Worm (Caenorhabditis elegans) whole organism, early embryonic: ENCODE measurements around the gene Y66A7A.4.

Experiments
- B0310.2 ChIP-seq: sonication (generic microtip); optimal IDR thresholded peaks from 2 replicates; lab custom pipeline; 2016; ENCODE audit warnings: mild to moderate bottlenecking, missing genetic modification characterization, missing compliant biosample characterization
- F13C5.2 ChIP-seq: sonication (generic microtip); optimal IDR thresholded peaks from 2 replicates; lab custom pipeline; 2017; ENCODE audit warnings: mild to moderate bottlenecking, missing genetic modification characterization, inconsistent platforms, missing compliant biosample characterization
- aly-1 ChIP-seq: sonication (generic microtip); optimal IDR thresholded peaks from 2 replicates; lab custom pipeline; 2016; ENCODE audit warnings: missing genetic modification characterization, missing compliant biosample characterization
- ama-1 ChIP-seq: fragments of 150-350 bp; optimal IDR thresholded peaks from 2 replicates; lab custom pipeline; 2014
- ceh-13 ChIP-seq: fragments of 200-800 bp; sonication (Bioruptor generic); optimal IDR thresholded peaks from 2 replicates; lab custom pipeline; 2018; ENCODE audit warnings: mild to moderate bottlenecking, missing genetic modification characterization, missing compliant biosample characterization
- ceh-36 ChIP-seq: sonication (generic microtip); optimal IDR thresholded peaks from 2 replicates; lab custom pipeline; 2016; ENCODE audit warnings: missing genetic modification characterization, inconsistent platforms, missing compliant biosample characterization
- flt-1 ChIP-seq: fragments of 200-800 bp; sonication (Bioruptor generic); IDR thresholded peaks from 2 replicates; pipeline ENCODE4 v1.3.6; 2022; ENCODE audit warnings: missing genetic modification characterization, missing compliant biosample characterization
- hmbx-1 ChIP-seq: sonication (generic microtip); optimal IDR thresholded peaks from 2 replicates; lab custom pipeline; 2016; ENCODE audit warnings: mild to moderate bottlenecking, missing genetic modification characterization, missing compliant biosample characterization
- hmg-4 ChIP-seq: fragments of 200-800 bp; sonication (Bioruptor generic); optimal IDR thresholded peaks from 2 replicates; lab custom pipeline; 2018; ENCODE audit warnings: mild to moderate bottlenecking, missing genetic modification characterization, missing compliant biosample characterization
- hnd-1 ChIP-seq: sonication (generic microtip); optimal IDR thresholded peaks from 2 replicates; lab custom pipeline; 2016; ENCODE audit warnings: missing genetic modification characterization, missing compliant biosample characterization
- scrt-1 ChIP-seq: fragments of 200-800 bp; sonication (Bioruptor generic); IDR thresholded peaks from 2 replicates; pipeline ENCODE4 v1.3.6; 2022; ENCODE audit warnings: missing genetic modification characterization, missing compliant biosample characterization
- sea-1 ChIP-seq: fragments of 200-800 bp; sonication (Bioruptor generic); conservative IDR thresholded peaks from 2 replicates; pipeline ENCODE4 v1.3.6; 2022; ENCODE audit warnings: missing genetic modification characterization, missing compliant biosample characterization
- tbx-11 ChIP-seq: fragments of 200-800 bp; sonication (Bioruptor generic); IDR thresholded peaks from 2 replicates; pipeline ENCODE4 v1.3.6; 2022; ENCODE audit warnings: missing genetic modification characterization, missing compliant biosample characterization
- tbx-37 ChIP-seq: fragments of 200-800 bp; sonication (Bioruptor generic); conservative IDR thresholded peaks from 2 replicates; pipeline ENCODE4 v1.3.6; 2022; ENCODE audit warnings: missing genetic modification reagents, missing genetic modification characterization, missing compliant biosample characterization
- tra-4 ChIP-seq: sonication (generic microtip); optimal IDR thresholded peaks from 2 replicates; lab custom pipeline; 2017; ENCODE audit warnings: missing genetic modification characterization, missing compliant biosample characterization

The Y66A7A.4 gene

ce11 chrIII:11657185-11657817 is 44.9 kb downstream of the Y66A7A.4 start, which contains the start of gene crh-1:
crh-1 (plus strand) TSS chrIII:11657767.
- TF ChIP-seq flt-1 (GFP tag; lab: Robert Waterston, UW) (no peak), B0310.2 (no peak), F13C5.2 (no peak), ama-1 (no peak), tbx-37 (no peak), tra-4 (tag; lab: Kevin White, UChicago) (no peak), ceh-13 (GFP tag; lab: Kevin White, UChicago) (no peak), tbx-11 (GFP tag; lab: Robert Waterston, UW) (no peak), ceh-36 (tag; lab: Kevin White, UChicago) (no peak), hmg-4 (GFP tag; lab: Kevin White, UChicago) (no peak)

DNA sequence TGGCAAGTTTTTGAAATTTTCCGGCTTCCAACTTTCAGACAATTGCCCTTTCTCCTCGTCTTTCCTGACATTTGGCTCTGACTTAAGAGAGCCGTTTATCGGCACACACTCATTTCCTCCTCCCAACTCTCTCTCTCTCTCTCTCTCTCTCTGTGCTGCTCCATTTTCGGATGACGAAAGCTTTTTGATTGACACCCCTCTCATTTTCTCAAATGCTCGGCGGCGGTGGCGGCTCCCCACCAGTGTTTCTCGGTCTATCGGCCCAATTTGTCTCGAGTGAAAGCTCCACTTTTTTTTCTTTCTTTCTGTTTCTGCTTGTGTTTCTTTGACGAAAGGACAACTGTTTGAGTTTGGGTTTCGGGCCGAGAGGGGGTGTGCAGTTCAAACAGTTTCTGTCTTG is 47.4 kb downstream of the Y66A7A.4 start:
- no peak for TF ChIP-seq hmg-4 (GFP tag; lab: Kevin White, UChicago)
- TF ChIP-seq B0310.2 = no peak
- TF ChIP-seq ceh-13 (GFP tag; lab: Kevin White, UChicago) = no peak
- no peak for TF ChIP-seq tra-4 (tag; lab: Kevin White, UChicago)
- TF ChIP-seq ama-1 = no peak
- TF ChIP-seq hnd-1 = no peak
- TF ChIP-seq hmbx-1 (tag; lab: Kevin White, UChicago) = no peak
- TF ChIP-seq aly-1 (tag; lab: Kevin White, UChicago) = no peak
- no peak for TF ChIP-seq flt-1 (GFP tag; lab: Robert Waterston, UW)
- TF ChIP-seq sea-1 (GFP tag; lab: Robert Waterston, UW) = no peak

DNA sequence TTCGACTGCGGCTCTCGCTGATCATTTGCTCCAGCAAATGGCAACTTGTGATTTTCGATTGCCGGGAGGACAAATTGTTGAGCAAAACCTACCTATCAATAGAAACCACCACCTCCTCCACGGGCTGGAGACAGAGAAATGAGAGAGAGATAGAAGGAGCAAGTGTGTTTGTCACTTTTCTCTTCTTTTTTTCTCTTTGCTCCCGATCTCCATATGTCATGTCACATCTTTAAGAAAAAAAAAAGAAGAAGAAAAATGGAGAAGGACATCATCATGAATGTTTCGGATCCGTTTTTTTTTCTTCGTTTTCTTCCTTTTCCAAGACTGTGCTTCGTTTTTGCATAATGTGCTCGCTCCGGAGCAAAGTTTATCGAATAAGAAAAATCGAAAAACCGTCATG is 48.3 kb downstream of the Y66A7A.4 start:
- TF ChIP-seq tbx-37 (no peak), hmg-4 (GFP tag; lab: Kevin White, UChicago) (no peak), tbx-11 (GFP tag; lab: Robert Waterston, UW) (no peak), ceh-36 (tag; lab: Kevin White, UChicago) (no peak)

ce11 chrIII:11663400-11663799 is 51.0 kb downstream of the Y66A7A.4 start:
- no peak for TF ChIP-seq scrt-1 (GFP tag; lab: Robert Waterston, UW)
- no peak for TF ChIP-seq flt-1 (GFP tag; lab: Robert Waterston, UW)
- TF ChIP-seq sea-1 (GFP tag; lab: Robert Waterston, UW) = no peak
